Worm (Caenorhabditis elegans) whole organism, L4 larva: Measurements from ENCODE around the gene C43H6.4.

Experiments
- F26F4.8 ChIP-seq: fragments of 200-800 bp; sonication (Bioruptor generic); conservative IDR thresholded peaks from 2 replicates; pipeline ENCODE4 v1.3.6; 2022; ENCODE audit warnings: missing genetic modification characterization, missing compliant biosample characterization
- F37D6.2 ChIP-seq: sonication (generic microtip); optimal IDR thresholded peaks from 2 replicates; lab custom pipeline; 2016; ENCODE audit warnings: mild to moderate bottlenecking, missing genetic modification characterization, missing compliant biosample characterization
- F49E8.2 ChIP-seq: sonication (generic microtip); optimal IDR thresholded peaks from 2 replicates; lab custom pipeline; 2016; ENCODE audit warnings: missing compliant biosample characterization, mild to moderate bottlenecking, missing genetic modification characterization, borderline replicate concordance
- R02D3.7 ChIP-seq: fragments of 150-350 bp; sonication (generic microtip); optimal IDR thresholded peaks from 3 replicates; lab custom pipeline; 2014; ENCODE audit warnings: missing biosample characterization, missing genetic modification characterization
- T20F7.1 ChIP-seq: fragments of 200-800 bp; sonication (Bioruptor generic); optimal IDR thresholded peaks from 2 replicates; lab custom pipeline; 2018; ENCODE audit warnings: mild to moderate bottlenecking, missing genetic modification characterization, missing compliant biosample characterization
- T26A8.4 ChIP-seq: fragments of 200-800 bp; sonication (Bioruptor generic); IDR thresholded peaks from 2 replicates; pipeline ENCODE4 v1.3.6; 2022; ENCODE audit warnings: missing genetic modification characterization, missing compliant biosample characterization
- Y5F2A.4 ChIP-seq: fragments of 200-800 bp; sonication (Bioruptor generic); optimal IDR thresholded peaks from 2 replicates; lab custom pipeline; 2018; ENCODE audit warnings: mild to moderate bottlenecking, missing genetic modification characterization, missing compliant biosample characterization
- Y75B8A.6 ChIP-seq: fragments of 200-800 bp; sonication (Bioruptor generic); IDR thresholded peaks from 2 replicates; pipeline ENCODE4 v1.3.6; 2022; ENCODE audit warnings: missing genetic modification reagents, missing genetic modification characterization, missing compliant biosample characterization
- aha-1 ChIP-seq: fragments of 150-350 bp; peaks from one replicate; lab custom pipeline; 2014; ENCODE audit warnings: missing biosample characterization, missing genetic modification characterization
- ceh-20 ChIP-seq: fragments of 200-800 bp; sonication (Bioruptor generic); IDR thresholded peaks from 2 replicates; pipeline ENCODE4 v1.3.6; 2022; ENCODE audit warnings: missing genetic modification reagents, missing genetic modification characterization, missing compliant biosample characterization
- ceh-62 ChIP-seq: sonication (generic microtip); optimal IDR thresholded peaks from 2 replicates; lab custom pipeline; 2017; ENCODE audit warnings: missing biosample characterization, missing genetic modification characterization
- ceh-82 ChIP-seq: sonication (generic microtip); optimal IDR thresholded peaks from 2 replicates; lab custom pipeline; 2017; ENCODE audit warnings: missing biosample characterization, missing genetic modification characterization
- ces-1 ChIP-seq: fragments of 150-350 bp; sonication (generic microtip); optimal IDR thresholded peaks from 4 replicates; lab custom pipeline; 2014; ENCODE audit warnings: missing biosample characterization, missing genetic modification reagents, missing genetic modification characterization
- cey-2 ChIP-seq: sonication (generic microtip); optimal IDR thresholded peaks from 3 replicates; lab custom pipeline; 2017; ENCODE audit warnings: missing genetic modification characterization, mild to moderate bottlenecking, missing compliant biosample characterization, antibody characterized with exemption, borderline replicate concordance; ENCODE audit not compliant: insufficient read depth
- ctbp-1 ChIP-seq: fragments of 200-800 bp; sonication (Bioruptor generic); IDR thresholded peaks from 2 replicates; pipeline ENCODE4 v1.3.6; 2022; ENCODE audit warnings: missing genetic modification reagents, missing genetic modification characterization, missing compliant biosample characterization
- daf-12 ChIP-seq: fragments of 150-350 bp; optimal IDR thresholded peaks from 2 replicates; lab custom pipeline; 2014; ENCODE audit warnings: missing biosample characterization, missing genetic modification reagents, missing genetic modification characterization
- daf-16 ChIP-seq, 3 experiments: sonication (generic microtip); optimal IDR thresholded peaks; 2 replicates each; lab custom pipeline; 2016 to 2017; ENCODE audit warnings: missing genetic modification characterization in 3 of 3, missing genetic modification reagents in 3 of 3, mild to moderate bottlenecking in 2 of 3, missing compliant biosample characterization in 2 of 3, missing biosample characterization in 1 of 3, moderate library complexity in 1 of 3
- dmd-6 ChIP-seq: fragments of 200-800 bp; sonication (Bioruptor generic); IDR thresholded peaks from 2 replicates; pipeline ENCODE4 v1.3.6; 2022; ENCODE audit warnings: missing genetic modification reagents, missing genetic modification characterization, missing compliant biosample characterization
- dpl-1 ChIP-seq: fragments of 150-350 bp; optimal IDR thresholded peaks from 2 replicates; lab custom pipeline; 2014; ENCODE audit warnings: missing biosample characterization, missing genetic modification reagents, missing genetic modification characterization
- dve-1 ChIP-seq: sonication (generic microtip); optimal IDR thresholded peaks from 2 replicates; lab custom pipeline; 2017; ENCODE audit warnings: antibody characterized with exemption, mild to moderate bottlenecking, missing genetic modification characterization, missing compliant biosample characterization; ENCODE audit not compliant: insufficient read depth
- egl-27 ChIP-seq: sonication (generic microtip); optimal IDR thresholded peaks from 3 replicates; lab custom pipeline; 2017; ENCODE audit warnings: missing biosample characterization, missing genetic modification reagents, missing genetic modification characterization
- lim-7 ChIP-seq: fragments of 200-800 bp; sonication (Bioruptor generic); IDR thresholded peaks from 2 replicates; pipeline ENCODE4 v1.3.6; 2022; ENCODE audit warnings: missing genetic modification characterization, missing compliant biosample characterization
- lin-29 ChIP-seq: fragments of 200-800 bp; sonication (Bioruptor generic); IDR thresholded peaks from 2 replicates; pipeline ENCODE4 v1.3.6; 2022; ENCODE audit warnings: missing genetic modification reagents, missing genetic modification characterization, missing compliant biosample characterization
- lin-39 ChIP-seq: fragments of 150-350 bp; optimal IDR thresholded peaks from 2 replicates; lab custom pipeline; 2014; ENCODE audit warnings: missing biosample characterization, missing genetic modification reagents, missing genetic modification characterization
- lir-3 ChIP-seq: sonication (generic microtip); optimal IDR thresholded peaks from 2 replicates; lab custom pipeline; 2016; ENCODE audit warnings: mild to moderate bottlenecking, missing genetic modification characterization, missing compliant biosample characterization
- mdl-1 ChIP-seq, 2 experiments: fragments of 150-350 bp in 1 of 2; sonication (generic microtip) in 1 of 2; optimal IDR thresholded peaks; 2 replicates each; lab custom pipeline; 2014 to 2017; ENCODE audit warnings: missing biosample characterization in 2 of 2, missing genetic modification characterization in 2 of 2
- mxl-2 ChIP-seq: fragments of 200-800 bp; sonication (Bioruptor generic); conservative IDR thresholded peaks from 2 replicates; pipeline ENCODE4 v1.3.6; 2022; ENCODE audit warnings: missing genetic modification reagents, missing genetic modification characterization, missing compliant biosample characterization
- nhr-10 ChIP-seq: fragments of 150-350 bp; optimal IDR thresholded peaks from 2 replicates; lab custom pipeline; 2014; ENCODE audit warnings: missing biosample characterization, missing genetic modification characterization
- nhr-11 ChIP-seq: fragments of 150-350 bp; optimal IDR thresholded peaks from 2 replicates; lab custom pipeline; 2014; ENCODE audit warnings: missing biosample characterization, missing genetic modification characterization
- nhr-25 ChIP-seq: sonication (generic microtip); optimal IDR thresholded peaks from 2 replicates; lab custom pipeline; 2017; ENCODE audit warnings: missing genetic modification characterization, mild to moderate bottlenecking, missing compliant biosample characterization, antibody characterized with exemption, moderate library complexity, borderline replicate concordance; ENCODE audit not compliant: insufficient read depth
- nhr-28 ChIP-seq: fragments of 150-350 bp; optimal IDR thresholded peaks from 2 replicates; lab custom pipeline; 2014; ENCODE audit warnings: missing biosample characterization, missing genetic modification characterization
- nhr-42 ChIP-seq: fragments of 200-800 bp; sonication (Bioruptor generic); IDR thresholded peaks from 2 replicates; pipeline ENCODE4 v1.3.6; 2022; ENCODE audit warnings: missing genetic modification characterization, missing compliant biosample characterization
- nhr-48 ChIP-seq: sonication (generic microtip); optimal IDR thresholded peaks from 2 replicates; lab custom pipeline; 2016; ENCODE audit warnings: mild to moderate bottlenecking, missing genetic modification characterization, missing compliant biosample characterization
- nhr-6 ChIP-seq: fragments of 150-350 bp; optimal IDR thresholded peaks from 2 replicates; lab custom pipeline; 2014; ENCODE audit warnings: missing biosample characterization, missing genetic modification characterization
- pha-4 ChIP-seq, 2 experiments: fragments of 150-350 bp in 1 of 2; fragments of 200-800 bp in 1 of 2; sonication (Bioruptor generic) in 1 of 2; IDR thresholded peaks in 1 of 2; optimal IDR thresholded peaks in 1 of 2; 2 replicates each; pipeline versions ENCODE4 v1.3.6 to Lab custom; 2014 to 2022; ENCODE audit warnings: missing genetic modification characterization in 2 of 2, missing genetic modification reagents in 2 of 2, missing biosample characterization in 1 of 2, missing compliant biosample characterization in 1 of 2
- rbr-2 ChIP-seq: sonication (generic microtip); optimal IDR thresholded peaks from 2 replicates; lab custom pipeline; 2016; ENCODE audit warnings: missing genotype, missing genetic modification characterization, missing compliant biosample characterization
- snpc-1.2 ChIP-seq: fragments of 200-800 bp; sonication (Bioruptor generic); IDR thresholded peaks from 2 replicates; pipeline ENCODE4 v1.3.6; 2022; ENCODE audit warnings: missing genetic modification reagents, missing genetic modification characterization, missing compliant biosample characterization
- snpc-4 ChIP-seq: fragments of 150-350 bp; optimal IDR thresholded peaks from 2 replicates; lab custom pipeline; 2014; ENCODE audit warnings: missing biosample characterization, missing genetic modification characterization
- spr-1 ChIP-seq: sonication (generic microtip); optimal IDR thresholded peaks from 2 replicates; lab custom pipeline; 2016; ENCODE audit warnings: mild to moderate bottlenecking, missing genetic modification characterization, missing compliant biosample characterization
- zag-1 ChIP-seq: fragments of 150-350 bp; optimal IDR thresholded peaks from 2 replicates; lab custom pipeline; 2014; ENCODE audit warnings: missing biosample characterization, missing genetic modification characterization
- zfp-3 ChIP-seq: fragments of 200-800 bp; sonication (Bioruptor generic); conservative IDR thresholded peaks from 2 replicates; pipeline ENCODE4 v1.3.6; 2022; ENCODE audit warnings: missing genetic modification reagents, missing genetic modification characterization, missing compliant biosample characterization
- zip-11 ChIP-seq: fragments of 200-800 bp; sonication (Bioruptor generic); IDR thresholded peaks from 2 replicates; pipeline ENCODE4 v1.3.6; 2022; ENCODE audit warnings: missing genetic modification characterization, missing compliant biosample characterization

Gene C43H6.4

DNA sequence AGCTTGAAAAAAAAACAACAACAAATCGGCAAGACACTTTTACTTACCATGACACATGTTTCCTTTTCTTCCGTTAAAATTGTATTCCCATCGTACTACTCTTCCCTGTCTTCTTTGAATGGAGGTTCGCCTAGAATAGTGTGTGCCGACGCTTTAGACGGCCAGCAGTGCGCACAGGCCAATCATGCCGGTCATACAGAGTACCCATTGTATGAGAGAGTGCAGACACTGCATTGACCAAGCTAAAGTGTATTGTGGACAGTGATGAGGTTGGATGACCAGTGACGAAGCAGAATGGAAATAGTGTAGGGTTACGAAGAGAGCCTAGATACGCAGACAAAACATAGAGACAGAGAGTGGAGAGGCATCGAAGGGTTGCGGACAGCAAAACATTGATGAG is 1.9 kb upstream of the C43H6.4 start, which contains the start of gene dhhc-9 (continued):
- TF ChIP-seq pha-4 (GFP tag; IDR thresholded peaks at IDR 0.05; lab: Robert Waterston, UW) (no peak), pha-4 (tag; optimal IDR thresholded peaks at IDR 0.05; lab: Kevin White, UChicago) (no peak), daf-12 (tag; lab: Kevin White, UChicago) (no peak), lim-7 (GFP tag; lab: Robert Waterston, UW) (no peak), aha-1 (tag; lab: Kevin White, UChicago) (no peak), ceh-82 (no peak), lir-3 (tag; lab: Kevin White, UChicago) (no peak), cey-2 (tag; lab: Kevin White, UChicago) (no peak), nhr-42 (no peak), lin-29 (no peak), nhr-10 (tag; lab: Kevin White, UChicago) (no peak), snpc-1.2 (GFP tag; lab: Robert Waterston, UW) (no peak), lin-39 (tag; lab: Kevin White, UChicago) (no peak), Y5F2A.4 (GFP tag; lab: Kevin White, UChicago) (no peak), rbr-2 (tag; lab: Kevin White, UChicago) (peak; percentile 59), Y75B8A.6 (GFP tag; lab: Robert Waterston, UW) (no peak), nhr-11 (peak; percentile 7), F49E8.2 (tag; lab: Kevin White, UChicago) (no peak), T26A8.4 (GFP tag; lab: Robert Waterston, UW) (no peak), dpl-1 (no peak), F26F4.8 (no peak), nhr-25 (no peak), R02D3.7 (tag; lab: Kevin White, UChicago) (no peak), F37D6.2 (tag; lab: Kevin White, UChicago) (no peak), nhr-28 (peak; percentile 56), dmd-6 (peak; percentile 40), egl-27 (tag; lab: Kevin White, UChicago) (no peak), zip-11 (no peak), ceh-20 (GFP tag; lab: Robert Waterston, UW) (no peak), ceh-62 (tag; lab: Kevin White, UChicago) (no peak), snpc-4 (tag; lab: Kevin White, UChicago) (no peak)
- TF ChIP-seq, all 104 proteins: peak for 20

DNA sequence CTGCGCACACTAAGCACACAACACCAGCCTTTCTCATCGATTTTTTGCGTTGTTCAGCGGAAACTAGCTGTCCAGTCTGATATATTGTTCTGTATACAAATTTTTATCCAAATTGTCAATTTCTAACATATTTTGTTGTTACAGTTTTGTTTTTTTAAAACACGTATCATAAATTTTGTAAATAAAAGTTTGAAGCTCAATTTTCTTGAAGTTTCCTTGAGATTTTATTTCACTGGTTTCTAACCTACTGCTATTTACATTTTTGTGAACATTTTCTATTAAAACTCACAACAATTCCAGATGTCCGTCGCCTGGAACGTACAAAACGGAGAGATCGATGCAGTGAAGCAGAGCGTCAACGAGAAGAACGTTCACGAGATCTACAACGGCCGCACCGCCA is 3.3 kb downstream of the C43H6.4 start, which contains the start of gene mtpn-1:
TSS of gene mtpn-1 (plus strand) at position 301 of the 400 bp plus-strand sequence.
- TF ChIP-seq mxl-2 (no peak), aha-1 (tag; lab: Kevin White, UChicago) (peak; percentile 27)
- TF ChIP-seq, all 104 proteins: peak for 1

DNA sequence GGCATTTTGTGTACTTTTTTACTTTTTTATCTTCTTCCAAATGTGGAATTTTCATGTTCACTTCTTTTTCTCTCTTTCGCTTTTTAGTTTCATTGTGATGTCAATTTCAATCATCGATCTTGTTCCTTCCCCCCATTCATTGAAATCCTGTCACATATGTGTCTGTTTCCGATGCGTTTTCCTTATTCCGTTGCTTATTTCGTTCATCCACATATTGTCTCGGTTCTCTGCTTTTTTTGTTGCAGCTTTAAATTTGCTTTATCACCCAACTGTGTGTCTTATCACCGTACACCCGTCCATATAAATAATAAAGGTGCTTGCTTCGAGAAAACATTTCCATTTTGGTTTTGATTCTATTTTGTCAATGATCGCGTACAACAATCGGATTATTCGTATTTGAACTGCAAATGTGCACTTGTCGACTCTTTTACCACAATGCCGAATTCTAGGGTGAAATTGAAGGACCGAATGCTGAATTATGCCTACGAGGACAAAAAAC is 5.5 kb downstream of the C43H6.4 start, which contains the start of the genes C43H6.12 and trpp-12:
TSS of gene C43H6.12 (plus strand) at position 365 of the 499 bp plus-strand sequence.
TSS of gene trpp-12 (plus strand) at position 449 of the 499 bp plus-strand sequence.
- TF ChIP-seq nhr-48 (tag; lab: Kevin White, UChicago) (no peak), T20F7.1 (GFP tag; lab: Kevin White, UChicago) (no peak), dmd-6 (peak; percentile 79), zfp-3 (GFP tag; lab: Robert Waterston, UW) (no peak), ces-1 (GFP tag; lab: Kevin White, UChicago) (no peak), daf-16 (GFP tag; optimal IDR thresholded peaks at IDR 0.05; lab: Kevin White, UChicago) (no peak), daf-16 (tag; optimal IDR thresholded peaks at IDR 0.05; lab: Kevin White, UChicago) (peak; percentile 6), ctbp-1 (no peak), nhr-11 (no peak), spr-1 (tag; lab: Kevin White, UChicago) (no peak), mdl-1 (tag; optimal IDR thresholded peaks at IDR 0.05; lab: Kevin White, UChicago) (no peak), T26A8.4 (GFP tag; lab: Robert Waterston, UW) (no peak), nhr-6 (tag; lab: Kevin White, UChicago) (no peak), dve-1 (tag; lab: Kevin White, UChicago) (peak; percentile 27), zag-1 (tag; lab: Kevin White, UChicago) (no peak)
